Fruit fly (Drosophila melanogaster): ENCODE measurements around the gene Tpc1.

DNA sequence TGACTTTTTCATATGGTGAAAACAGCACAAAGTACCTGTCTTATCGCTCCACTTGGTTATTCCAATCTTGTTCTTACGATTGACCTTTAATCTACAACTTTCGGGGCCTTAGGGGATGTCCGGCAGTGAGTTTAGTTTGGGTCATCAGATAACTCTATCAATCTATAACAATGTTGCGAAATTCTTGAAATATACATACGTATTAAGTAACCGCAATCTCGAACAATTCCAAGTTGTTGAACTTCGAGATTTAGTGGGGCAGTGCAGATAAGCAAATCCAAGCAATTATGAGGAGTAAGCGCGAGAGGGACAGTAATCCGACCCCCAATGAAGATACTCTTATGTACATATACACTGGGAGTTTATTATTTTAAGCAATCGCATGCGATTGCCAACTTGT lies 11.4 kb downstream of the Tpc1 start:
- TF ChIP-seq nerfin-1 (tag; optimal IDR thresholded peaks at IDR 0.05) (no peak), nmo (GFP tag; optimal IDR thresholded peaks at IDR 0.05) (no peak), H2.0 (GFP tag; IDR thresholded peaks at IDR 0.05) (no peak), gcm (GFP tag; optimal IDR thresholded peaks at IDR 0.05) (no peak), tin (GFP tag; optimal IDR thresholded peaks at IDR 0.05) (no peak), CG8089 (GFP tag; optimal IDR thresholded peaks at IDR 0.05) (no peak), Dip3 (GFP tag; optimal IDR thresholded peaks at IDR 0.05) (no peak), inv (GFP tag; IDR thresholded peaks at IDR 0.05; ENCODE audit: partially characterized antibody) (no peak), Oli (tag; optimal IDR thresholded peaks at IDR 0.05) (no peak), tll (GFP tag; optimal IDR thresholded peaks at IDR 0.05) (no peak), hb (GFP tag; IDR thresholded peaks at IDR 0.05; ENCODE audit: partially characterized antibody) (no peak), Neu2 (GFP tag; optimal IDR thresholded peaks at IDR 0.05; ENCODE audit: borderline replicate concordance) (no peak), Atf-2 (GFP tag; optimal IDR thresholded peaks at IDR 0.05) (no peak), CG11093 (GFP tag; IDR thresholded peaks at IDR 0.05) (no peak)
